Worm (Caenorhabditis elegans) whole organism, mixed stage, embryonic: Measurements from ENCODE around the gene B0563.18.

ENCODE experiments used
- M03D4.4 ChIP-seq: sonication (generic microtip); optimal IDR thresholded peaks from 2 replicates; lab custom pipeline; 2017; ENCODE audit warnings: mild to moderate bottlenecking, missing genetic modification characterization, missing compliant biosample characterization
- bed-3 ChIP-seq: fragments of 200-800 bp; sonication (Bioruptor generic); optimal IDR thresholded peaks from 3 replicates; lab custom pipeline; 2018; ENCODE audit warnings: mild to moderate bottlenecking, missing genetic modification characterization, moderate library complexity, missing compliant biosample characterization
- blmp-1 ChIP-seq: fragments of 150-350 bp; optimal IDR thresholded peaks from 2 replicates; lab custom pipeline; 2014; ENCODE audit warnings: missing biosample characterization, missing genetic modification characterization
- ceh-39 ChIP-seq: fragments of 150-350 bp; optimal IDR thresholded peaks from 2 replicates; lab custom pipeline; 2014; ENCODE audit warnings: missing biosample characterization, missing genetic modification characterization
- ceh-43 ChIP-seq: fragments of 200-800 bp; sonication (Bioruptor generic); optimal IDR thresholded peaks from 2 replicates; lab custom pipeline; 2018; ENCODE audit warnings: mild to moderate bottlenecking, missing genetic modification characterization, moderate library complexity, missing compliant biosample characterization
- ceh-83 ChIP-seq: fragments of 200-800 bp; sonication (Bioruptor generic); optimal IDR thresholded peaks from 2 replicates; lab custom pipeline; 2018; ENCODE audit warnings: mild to moderate bottlenecking, missing genetic modification characterization, missing compliant biosample characterization
- ces-1 ChIP-seq: fragments of 150-350 bp; optimal IDR thresholded peaks from 2 replicates; lab custom pipeline; 2014; ENCODE audit warnings: missing biosample characterization, missing genetic modification reagents, missing genetic modification characterization
- cnd-1 ChIP-seq: fragments of 200-800 bp; sonication (Bioruptor generic); optimal IDR thresholded peaks from 2 replicates; lab custom pipeline; 2018; ENCODE audit warnings: mild to moderate bottlenecking, missing genetic modification characterization, missing compliant biosample characterization
- drap-1 ChIP-seq: fragments of 200-800 bp; sonication (Bioruptor generic); optimal IDR thresholded peaks from 3 replicates; lab custom pipeline; 2018; ENCODE audit warnings: mild to moderate bottlenecking, missing genetic modification characterization, missing compliant biosample characterization
- elt-1 ChIP-seq: sonication (generic microtip); optimal IDR thresholded peaks from 2 replicates; lab custom pipeline; 2017; ENCODE audit warnings: missing genetic modification characterization, mild to moderate bottlenecking, missing compliant biosample characterization, antibody characterized with exemption, moderate library complexity, borderline replicate concordance; ENCODE audit not compliant: insufficient read depth
- elt-3 ChIP-seq: fragments of 150-350 bp; optimal IDR thresholded peaks from 2 replicates; lab custom pipeline; 2014; ENCODE audit warnings: missing biosample characterization, missing genetic modification characterization
- flh-1 ChIP-seq: fragments of 200-800 bp; sonication (Bioruptor generic); optimal IDR thresholded peaks from 2 replicates; lab custom pipeline; 2018; ENCODE audit warnings: mild to moderate bottlenecking, missing genetic modification characterization, moderate library complexity, missing compliant biosample characterization
- ham-2 ChIP-seq: fragments of 200-800 bp; sonication (Bioruptor generic); optimal IDR thresholded peaks from 2 replicates; lab custom pipeline; 2018; ENCODE audit warnings: mild to moderate bottlenecking, missing genetic modification characterization, missing compliant biosample characterization
- hlh-1 ChIP-seq: fragments of 150-350 bp; optimal IDR thresholded peaks from 2 replicates; lab custom pipeline; 2014; ENCODE audit warnings: missing biosample characterization, missing genetic modification reagents, missing genetic modification characterization
- lin-13 ChIP-seq: fragments of 150-350 bp; optimal IDR thresholded peaks from 2 replicates; lab custom pipeline; 2014; ENCODE audit warnings: missing biosample characterization, missing genetic modification characterization
- lin-32 ChIP-seq: fragments of 200-800 bp; sonication (Bioruptor generic); optimal IDR thresholded peaks from 2 replicates; lab custom pipeline; 2018; ENCODE audit warnings: mild to moderate bottlenecking, missing genetic modification characterization, missing compliant biosample characterization
- lsy-2 ChIP-seq: fragments of 150-350 bp; optimal IDR thresholded peaks from 2 replicates; lab custom pipeline; 2014; ENCODE audit warnings: missing biosample characterization, missing genetic modification characterization
- mab-5 ChIP-seq: fragments of 150-350 bp; optimal IDR thresholded peaks from 2 replicates; lab custom pipeline; 2014; ENCODE audit warnings: missing biosample characterization, missing genetic modification characterization
- mep-1 ChIP-seq: fragments of 150-350 bp; optimal IDR thresholded peaks from 2 replicates; lab custom pipeline; 2017; ENCODE audit warnings: missing biosample characterization, missing genetic modification reagents, missing genetic modification characterization, inconsistent platforms
- mls-2 ChIP-seq: sonication (generic microtip); optimal IDR thresholded peaks from 2 replicates; lab custom pipeline; 2016; ENCODE audit warnings: mild to moderate bottlenecking, missing genetic modification characterization, moderate library complexity, missing compliant biosample characterization
- nhr-12 ChIP-seq: fragments of 150-350 bp; optimal IDR thresholded peaks from 2 replicates; lab custom pipeline; 2014; ENCODE audit warnings: missing biosample characterization, missing genetic modification characterization
- nhr-2 ChIP-seq: fragments of 150-350 bp; optimal IDR thresholded peaks from 2 replicates; lab custom pipeline; 2014; ENCODE audit warnings: missing biosample characterization, missing genetic modification characterization
- nhr-237 ChIP-seq: fragments of 150-350 bp; optimal IDR thresholded peaks from 2 replicates; lab custom pipeline; 2014; ENCODE audit warnings: missing biosample characterization, missing genetic modification characterization
- nhr-28 ChIP-seq: fragments of 150-350 bp; optimal IDR thresholded peaks from 2 replicates; lab custom pipeline; 2014; ENCODE audit warnings: missing biosample characterization, missing genetic modification characterization
- nhr-76 ChIP-seq: sonication (generic microtip); optimal IDR thresholded peaks from 2 replicates; lab custom pipeline; 2017; ENCODE audit warnings: missing biosample characterization, missing genetic modification characterization
- pha-4 ChIP-seq: fragments of 150-350 bp; optimal IDR thresholded peaks from 2 replicates; lab custom pipeline; 2018; ENCODE audit warnings: missing biosample characterization, missing genetic modification reagents, missing genetic modification characterization
- snpc-4 ChIP-seq: fragments of 150-350 bp; optimal IDR thresholded peaks from 2 replicates; lab custom pipeline; 2014; ENCODE audit warnings: missing biosample characterization, missing genetic modification characterization
- sptf-1 ChIP-seq: sonication (generic microtip); optimal IDR thresholded peaks from 2 replicates; lab custom pipeline; 2017; ENCODE audit warnings: mild to moderate bottlenecking, missing genetic modification characterization, moderate library complexity, missing compliant biosample characterization
- tbx-8 ChIP-seq: fragments of 200-800 bp; sonication (Bioruptor generic); optimal IDR thresholded peaks from 2 replicates; lab custom pipeline; 2018; ENCODE audit warnings: mild to moderate bottlenecking, missing genetic modification characterization, moderate library complexity, missing compliant biosample characterization
- unc-120 ChIP-seq: sonication (generic microtip); optimal IDR thresholded peaks from 2 replicates; lab custom pipeline; 2017; ENCODE audit warnings: missing genetic modification characterization, missing compliant biosample characterization; ENCODE audit not compliant: poor library complexity, severe bottlenecking
- unc-39 ChIP-seq: fragments of 150-350 bp; optimal IDR thresholded peaks from 2 replicates; lab custom pipeline; 2014; ENCODE audit warnings: missing biosample characterization, missing genetic modification characterization
- unc-62 ChIP-seq: fragments of 150-350 bp; optimal IDR thresholded peaks from 2 replicates; lab custom pipeline; 2014; ENCODE audit warnings: missing biosample characterization, missing genetic modification reagents, missing genetic modification characterization
- zip-8 ChIP-seq: fragments of 150-350 bp; optimal IDR thresholded peaks from 2 replicates; lab custom pipeline; 2014; ENCODE audit warnings: missing biosample characterization, missing genetic modification characterization
- ztf-11 ChIP-seq: fragments of 150-350 bp; optimal IDR thresholded peaks from 2 replicates; lab custom pipeline; 2014; ENCODE audit warnings: missing biosample characterization, missing genetic modification characterization

The B0563.18 gene

ce11 chrX:9154216-9154615, 18.2 kb upstream of the B0563.18 start, which contains the start of gene B0563.7:
TSS of gene B0563.7 (minus strand) at chrX:9154316.
- TF ChIP-seq nhr-12 (tag; lab: Kevin White, UChicago) (no peak), elt-3 (tag; lab: Kevin White, UChicago) (no peak), ceh-83 (no peak), mab-5 (tag; lab: Kevin White, UChicago) (no peak), hlh-1 (tag; lab: Kevin White, UChicago) (no peak), nhr-28 (tag; lab: Kevin White, UChicago) (no peak), ceh-39 (no peak), snpc-4 (no peak), drap-1 (GFP tag; lab: Kevin White, UChicago) (no peak), ztf-11 (tag; lab: Kevin White, UChicago) (no peak), blmp-1 (tag; lab: Kevin White, UChicago) (no peak), zip-8 (no peak)
- TF ChIP-seq, all 35 proteins: peak for 0

- TF ChIP-seq hlh-1 (tag; lab: Kevin White, UChicago): no peak
- no peak for TF ChIP-seq sptf-1 (tag; lab: Kevin White, UChicago)
- TF ChIP-seq ham-2: no peak
- TF ChIP-seq zip-8: no peak
- TF ChIP-seq drap-1 (GFP tag; lab: Kevin White, UChicago): no peak
- no peak for TF ChIP-seq snpc-4
- no peak for TF ChIP-seq ces-1 (GFP tag; lab: Kevin White, UChicago)
- TF ChIP-seq unc-62 (GFP tag; lab: Kevin White, UChicago): no peak
- TF ChIP-seq nhr-237 (tag; lab: Kevin White, UChicago): no peak
- TF ChIP-seq mls-2: no peak
- TF ChIP-seq tbx-8 (GFP tag; lab: Kevin White, UChicago): no peak
- TF ChIP-seq unc-120: no peak
- TF ChIP-seq unc-39 (tag; lab: Kevin White, UChicago): no peak
- no peak for TF ChIP-seq nhr-2 (tag; lab: Kevin White, UChicago)
- TF ChIP-seq ceh-83: no peak
- no peak for TF ChIP-seq mep-1 (tag; lab: Kevin White, UChicago)
Measured at ce11 chrX:9155751-9156150, 16.6 kb upstream of the B0563.18 start.

ce11 chrX:9161253-9161904, 11.0 kb upstream of the B0563.18 start:
- TF ChIP-seq unc-39 (tag; lab: Kevin White, UChicago): no peak
- TF ChIP-seq snpc-4: no peak
- TF ChIP-seq ces-1 (GFP tag; lab: Kevin White, UChicago): peak; percentile 88
- no peak for TF ChIP-seq drap-1 (GFP tag; lab: Kevin White, UChicago)
- TF ChIP-seq unc-120: peak; percentile 73
- TF ChIP-seq unc-62 (GFP tag; lab: Kevin White, UChicago): peak; percentile 66
- peak; percentile 96 for TF ChIP-seq hlh-1 (tag; lab: Kevin White, UChicago)
- TF ChIP-seq, all 35 proteins: peak for 4

ce11 chrX:9162864-9163263, 9.5 kb upstream of the B0563.18 start, which contains the start of gene tsp-11:
TSS of gene tsp-11 (plus strand) at chrX:9163164.
- TF ChIP-seq lin-13 (tag; lab: Kevin White, UChicago) (no peak), zip-8 (no peak), sptf-1 (tag; lab: Kevin White, UChicago) (no peak), unc-62 (GFP tag; lab: Kevin White, UChicago) (no peak), flh-1 (no peak), pha-4 (no peak), ham-2 (no peak), lsy-2 (tag; lab: Kevin White, UChicago) (no peak), ztf-11 (tag; lab: Kevin White, UChicago) (no peak), tbx-8 (GFP tag; lab: Kevin White, UChicago) (no peak), cnd-1 (tag; lab: Kevin White, UChicago) (no peak), M03D4.4 (tag; lab: Kevin White, UChicago) (no peak), nhr-12 (tag; lab: Kevin White, UChicago) (no peak), ceh-39 (no peak), elt-3 (tag; lab: Kevin White, UChicago) (no peak), snpc-4 (no peak), nhr-76 (tag; lab: Kevin White, UChicago) (no peak), unc-120 (no peak), nhr-2 (tag; lab: Kevin White, UChicago) (no peak), ceh-43 (GFP tag; lab: Kevin White, UChicago) (no peak)

ce11 chrX:9166921-9167320, 5.5 kb upstream of the B0563.18 start, which contains the start of gene B0563.10:
TSS of gene B0563.10 (minus strand) at chrX:9167245.
- no peak for TF ChIP-seq mep-1 (tag; lab: Kevin White, UChicago)
- no peak for TF ChIP-seq ztf-11 (tag; lab: Kevin White, UChicago)
- no peak for TF ChIP-seq nhr-237 (tag; lab: Kevin White, UChicago)
- no peak for TF ChIP-seq mab-5 (tag; lab: Kevin White, UChicago)
- no peak for TF ChIP-seq elt-1 (tag; lab: Kevin White, UChicago)
- no peak for TF ChIP-seq nhr-12 (tag; lab: Kevin White, UChicago)
- TF ChIP-seq drap-1 (GFP tag; lab: Kevin White, UChicago): no peak
- TF ChIP-seq nhr-2 (tag; lab: Kevin White, UChicago): no peak
- TF ChIP-seq M03D4.4 (tag; lab: Kevin White, UChicago): no peak
- no peak for TF ChIP-seq unc-62 (GFP tag; lab: Kevin White, UChicago)
- no peak for TF ChIP-seq lin-32
- TF ChIP-seq bed-3 (GFP tag; lab: Kevin White, UChicago): no peak
- no peak for TF ChIP-seq mls-2
